Fruit fly (Drosophila melanogaster) whole organism, larva: ENCODE results near the gene Or94a.

ENCODE experiments used
- noc ChIP-seq: fragments of 200-800 bp; sonication (Bioruptor generic); optimal IDR thresholded peaks from 3 replicates; lab custom pipeline; 2019; ENCODE audit warnings: missing biosample characterization, mild to moderate bottlenecking, missing genetic modification characterization, moderate library complexity

Gene Or94a

DNA sequence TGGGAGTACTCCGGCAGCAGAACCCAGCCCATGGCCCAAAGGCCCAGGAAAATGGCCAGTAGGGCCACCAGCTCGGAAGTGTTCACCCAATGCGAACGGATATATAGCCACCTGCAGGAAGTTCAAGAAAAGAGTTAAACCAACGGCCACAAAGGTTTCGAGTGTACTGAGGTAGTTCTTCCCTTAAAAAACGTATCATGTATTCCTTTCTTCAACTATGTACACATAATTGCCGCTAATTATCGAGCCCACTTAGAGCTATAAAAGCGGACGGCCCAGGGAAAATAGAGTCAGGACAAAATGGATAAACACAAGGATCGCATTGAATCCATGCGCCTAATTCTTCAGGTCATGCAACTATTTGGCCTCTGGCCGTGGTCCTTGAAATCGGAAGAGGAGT lies at the start of gene Or94a:
Gene Or94a (plus strand): TSS at position 301 of the 400 bp plus-strand sequence.
- TF ChIP-seq noc (tag; lab: Kevin White, UChicago): no peak

- TF ChIP-seq noc (tag; lab: Kevin White, UChicago): no peak
Observed at dm6 chr3R:22965220-22965619, 21.9 kb upstream of the Or94a start.

- no peak for TF ChIP-seq noc (tag; lab: Kevin White, UChicago)
Observed at dm6 chr3R:22965984-22966383, 21.1 kb upstream of the Or94a start, which contains the start of gene Tpl94D. Gene Tpl94D (plus strand): TSS chr3R:22966284.

DNA sequence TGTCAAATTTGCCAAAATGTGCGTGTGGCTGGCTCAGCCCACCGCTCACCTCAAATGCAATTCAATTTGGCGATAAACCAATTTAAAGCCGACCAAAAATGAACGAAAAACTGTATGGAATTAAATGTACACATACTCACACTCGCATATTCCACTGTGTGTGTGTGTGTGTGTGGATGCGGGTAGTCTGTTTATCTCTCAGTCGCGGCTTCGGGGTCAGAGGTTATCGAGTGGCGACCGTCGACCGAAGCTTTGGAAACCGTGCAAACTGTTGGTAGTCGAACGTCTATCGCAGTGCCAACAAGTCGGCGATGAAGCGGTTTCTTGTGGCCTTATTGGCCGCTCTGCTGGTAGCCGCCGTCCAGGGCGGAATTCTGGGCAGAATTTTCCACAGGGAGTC lies 10.1 kb upstream of the Or94a start, which contains the start of gene Gbp3:
Gene Gbp3 (plus strand): TSS at position 274 of the 400 bp plus-strand sequence.
- no peak for TF ChIP-seq noc (tag; lab: Kevin White, UChicago)

dm6 chr3R:22988995-22989394 lies 1.9 kb downstream of the Or94a start, which contains the start of gene Or94b:
Gene Or94b (plus strand): TSS chr3R:22989295.
- no peak for TF ChIP-seq noc (tag; lab: Kevin White, UChicago)

- peak; percentile 69 for TF ChIP-seq noc (tag; lab: Kevin White, UChicago)
Observed at dm6 chr3R:22997912-22998622, 11.0 kb downstream of the Or94a start, which contains the start of gene Nha2. Gene Nha2 (minus strand): TSS chr3R:22998528.

DNA sequence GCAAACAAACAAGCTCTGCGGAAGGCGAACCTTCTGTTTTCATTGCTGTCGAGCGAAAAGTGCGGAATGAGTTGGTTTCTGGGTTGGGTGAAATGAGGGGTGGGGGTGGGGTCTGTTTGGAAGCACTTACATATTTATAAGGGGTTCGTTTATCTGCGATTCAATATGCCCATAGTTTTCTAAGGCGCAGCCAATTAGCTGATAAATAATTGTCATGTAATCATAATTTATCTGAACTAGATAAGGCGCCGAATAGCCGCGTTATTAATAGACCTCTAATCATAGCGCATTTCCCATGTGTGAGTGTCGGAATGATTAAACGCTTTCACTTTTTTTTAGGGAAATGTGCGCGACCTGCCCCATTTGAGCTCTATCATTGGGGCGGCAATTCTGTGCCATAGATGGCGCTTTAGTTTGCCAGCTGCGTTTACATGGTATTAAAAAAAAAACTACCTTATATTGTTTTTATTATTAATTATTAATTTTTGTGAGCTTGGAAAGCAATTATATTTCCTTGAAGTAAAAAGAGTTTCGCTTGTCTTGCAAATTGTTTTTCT lies 11.6 kb downstream of the Or94a start:
- TF ChIP-seq noc (tag; lab: Kevin White, UChicago): no peak

DNA sequence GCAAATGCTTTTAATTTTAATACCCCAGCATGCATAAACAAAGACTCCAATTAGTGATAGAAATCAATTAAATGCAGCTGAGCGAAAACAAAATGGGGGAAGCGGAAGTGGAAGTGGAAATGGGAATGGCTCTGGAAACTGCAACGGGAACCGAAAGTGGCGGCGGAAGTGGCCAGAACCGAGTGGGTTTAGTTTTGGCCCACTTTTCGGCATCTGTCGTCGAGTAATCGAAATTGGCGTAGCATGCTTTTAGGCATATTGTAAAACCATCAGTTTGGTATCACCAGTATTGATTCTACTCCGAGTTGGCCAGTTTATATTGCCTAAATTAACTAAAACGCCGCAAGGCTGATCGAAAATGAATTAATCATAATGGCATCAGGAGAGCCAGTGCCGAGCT lies 17.1 kb downstream of the Or94a start:
- TF ChIP-seq noc (tag; lab: Kevin White, UChicago): no peak

dm6 chr3R:23009480-23010115 lies 22.5 kb downstream of the Or94a start:
- no peak for TF ChIP-seq noc (tag; lab: Kevin White, UChicago)

DNA sequence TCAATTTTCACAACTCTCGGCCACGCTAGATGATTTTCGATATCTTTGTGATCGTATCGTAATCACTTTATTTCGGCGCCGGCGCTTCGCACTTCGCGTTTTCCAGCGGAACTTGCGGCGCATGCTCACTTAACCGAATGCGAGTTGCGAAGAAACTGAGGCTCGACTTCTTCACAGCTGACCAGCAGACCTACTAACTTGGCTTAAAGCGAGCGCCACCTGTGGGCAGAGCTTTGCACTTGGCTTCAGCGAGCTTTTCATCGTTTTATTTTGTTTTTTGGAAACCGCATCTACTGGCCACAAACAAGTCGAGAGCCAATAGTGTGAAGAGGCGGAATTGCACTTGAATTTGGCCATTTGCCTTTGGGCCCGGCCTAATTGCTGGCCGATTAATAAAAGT lies 23.3 kb downstream of the Or94a start, which contains the start of gene CG34375:
Gene CG34375 (minus strand): TSS at position 157 of the 400 bp plus-strand sequence.
- TF ChIP-seq noc (tag; lab: Kevin White, UChicago): no peak

dm6 chr3R:23012017-23012416 lies 24.9 kb downstream of the Or94a start, which contains the start of gene CG6688:
Gene CG6688 (plus strand): TSS chr3R:23012412.
- no peak for TF ChIP-seq noc (tag; lab: Kevin White, UChicago)

DNA sequence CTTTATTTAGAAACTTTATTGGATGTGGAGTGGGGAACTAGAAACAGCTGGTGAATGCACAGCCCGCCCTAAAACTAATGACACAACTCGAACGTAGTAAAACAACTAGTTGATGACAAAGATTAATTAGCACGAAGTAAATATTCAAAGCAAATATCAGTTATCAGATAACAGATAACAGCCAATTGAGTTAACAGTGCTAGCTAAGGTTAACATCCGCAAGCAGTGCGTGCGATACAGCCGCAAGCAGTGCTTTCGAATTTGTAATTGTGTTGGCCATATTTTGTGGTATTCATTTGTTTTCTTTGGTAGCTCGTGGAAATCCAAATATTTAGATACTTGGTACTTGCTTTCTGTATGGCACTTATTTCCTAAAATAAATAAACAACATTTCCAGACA lies 26.4 kb downstream of the Or94a start:
- TF ChIP-seq noc (tag; lab: Kevin White, UChicago): no peak

DNA sequence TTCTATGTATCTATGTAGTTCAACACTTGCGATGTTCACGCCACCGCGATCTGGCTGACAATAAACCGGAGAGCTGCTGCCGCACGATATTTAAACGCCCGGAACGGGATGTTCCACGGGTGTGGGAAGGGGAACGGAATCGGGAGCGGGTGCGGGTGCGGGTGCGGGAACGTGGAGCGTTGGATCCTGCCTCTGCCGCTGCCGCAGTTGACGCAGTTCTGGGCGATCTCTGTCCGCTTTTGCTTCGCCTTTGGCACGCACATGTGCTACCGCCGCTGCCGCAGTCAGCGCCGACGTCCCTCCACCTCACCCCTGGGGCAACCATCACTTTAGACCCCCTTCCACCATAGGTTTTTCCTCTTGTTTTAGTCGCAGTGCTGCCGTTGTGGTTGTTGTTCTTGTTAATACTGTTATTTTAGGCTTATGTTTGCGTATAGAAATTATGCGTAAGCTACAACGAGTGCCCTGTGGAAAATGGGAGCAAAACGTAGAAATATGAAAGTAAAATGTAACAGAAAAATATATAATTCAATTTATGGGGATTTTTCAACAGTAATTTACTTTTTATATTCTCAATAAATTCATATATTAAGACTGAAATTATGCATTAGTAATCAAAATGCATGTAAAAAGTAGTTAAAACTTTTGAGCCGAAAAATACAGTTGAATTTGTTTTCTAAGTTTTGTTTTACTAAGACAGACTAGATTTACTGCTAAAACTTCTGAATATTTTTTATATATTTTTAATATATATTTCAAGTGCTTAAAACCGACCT lies 39.8 kb downstream of the Or94a start, which contains the start of gene lmd:
Gene lmd (minus strand): TSS at position 62 of the 776 bp plus-strand sequence.
- no peak for TF ChIP-seq noc (tag; lab: Kevin White, UChicago)

dm6 chr3R:23027428-23027813 lies 40.3 kb downstream of the Or94a start:
- no peak for TF ChIP-seq noc (tag; lab: Kevin White, UChicago)

- TF ChIP-seq noc (tag; lab: Kevin White, UChicago): peak; percentile 13
Observed at dm6 chr3R:23028506-23028905, 41.4 kb downstream of the Or94a start.
